Worm (Caenorhabditis elegans): Measurements from ENCODE around the gene R08B4.3.

DNA sequence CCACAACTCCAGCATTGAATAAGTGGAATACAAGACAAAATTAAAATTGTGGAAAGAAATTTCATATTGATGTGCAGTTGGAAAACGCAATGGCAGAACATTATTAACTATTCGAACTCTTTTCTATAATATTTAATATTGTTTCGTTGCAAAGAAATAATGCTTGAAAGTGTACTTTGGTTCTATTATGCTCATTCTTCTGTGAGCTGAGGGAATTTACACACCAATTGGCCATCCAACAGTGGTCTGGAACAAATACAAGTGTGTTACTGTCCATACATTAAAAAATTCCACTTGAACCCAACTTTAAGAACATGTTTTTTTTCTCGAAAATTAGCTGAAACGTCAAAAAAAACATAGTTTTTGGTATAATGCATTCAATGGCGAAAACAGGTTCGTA lies 41.1 kb downstream of the R08B4.3 start, which contains the start of gene W04G3.13:
- TF ChIP-seq B0310.2 (tag; optimal IDR thresholded peaks at IDR 0.05): no peak
- TF ChIP-seq aly-1 (tag; optimal IDR thresholded peaks at IDR 0.05): no peak
- TF ChIP-seq flt-1 (GFP tag; IDR thresholded peaks at IDR 0.05): no peak
- TF ChIP-seq ama-1 (optimal IDR thresholded peaks at IDR 0.05): no peak
- TF ChIP-seq pes-1 (GFP tag; IDR thresholded peaks at IDR 0.05): no peak
- TF ChIP-seq ceh-36 (tag; optimal IDR thresholded peaks at IDR 0.05): no peak
- no peak for TF ChIP-seq tbx-37 (GFP tag; conservative IDR thresholded peaks at IDR 0.05)
- no peak for TF ChIP-seq tra-4 (tag; optimal IDR thresholded peaks at IDR 0.05)
- no peak for TF ChIP-seq hmg-4 (GFP tag; optimal IDR thresholded peaks at IDR 0.05)
- TF ChIP-seq hmbx-1 (tag; optimal IDR thresholded peaks at IDR 0.05): no peak
- TF ChIP-seq ceh-13 (GFP tag; optimal IDR thresholded peaks at IDR 0.05): no peak
- no peak for TF ChIP-seq scrt-1 (GFP tag; IDR thresholded peaks at IDR 0.05)
- no peak for TF ChIP-seq tbx-11 (GFP tag; IDR thresholded peaks at IDR 0.05)
- no peak for TF ChIP-seq hnd-1 (tag; optimal IDR thresholded peaks at IDR 0.05)
